Fruit fly (Drosophila melanogaster) whole organism, embryonic: ENCODE data around the gene bsf.

Experiments
- Ada2b ChIP-seq: fragments of 200-800 bp; sonication (Bioruptor generic); IDR thresholded peaks from 2 replicates; pipeline ENCODE4 v1.3.6; 2022; ENCODE audit warnings: missing biosample characterization, missing genetic modification characterization
- Adf1 ChIP-seq: fragments of 200-800 bp; sonication (Bioruptor generic); IDR thresholded peaks from 2 replicates; pipeline ENCODE4 v1.3.6; 2022; ENCODE audit warnings: missing biosample characterization, missing genetic modification characterization
- Atf-2 ChIP-seq: fragments of 200-800 bp; sonication (Bioruptor generic); optimal IDR thresholded peaks from 2 replicates; lab custom pipeline; 2016; ENCODE audit warnings: missing biosample characterization, missing genetic modification characterization
- CG10267 ChIP-seq: fragments of 200-800 bp; sonication (Bioruptor generic); optimal IDR thresholded peaks from 2 replicates; lab custom pipeline; 2018; ENCODE audit warnings: missing biosample characterization, mild to moderate bottlenecking, missing genetic modification characterization, moderate library complexity
- CG10274 ChIP-seq: fragments of 200-800 bp; sonication (Bioruptor generic); optimal IDR thresholded peaks from 3 replicates; lab custom pipeline; 2017; ENCODE audit warnings: missing biosample characterization, mild to moderate bottlenecking, missing genetic modification characterization
- CG11093 ChIP-seq: fragments of 200-800 bp; sonication (Bioruptor generic); IDR thresholded peaks from 3 replicates; pipeline ENCODE4 v1.3.6; 2022; ENCODE audit warnings: missing biosample characterization, missing genetic modification characterization
- CG11247 ChIP-seq: fragments of 200-800 bp; sonication (Bioruptor generic); IDR thresholded peaks from 2 replicates; pipeline ENCODE4 v1.3.6; 2022; ENCODE audit warnings: missing biosample characterization, missing genetic modification characterization
- CG12219 ChIP-seq: fragments of 200-800 bp; sonication (Bioruptor generic); optimal IDR thresholded peaks from 3 replicates; lab custom pipeline; 2018; ENCODE audit warnings: missing biosample characterization, mild to moderate bottlenecking, missing genetic modification characterization
- CG12744 ChIP-seq: fragments of 200-800 bp; sonication (Bioruptor generic); optimal IDR thresholded peaks from 2 replicates; lab custom pipeline; 2016; ENCODE audit warnings: missing biosample characterization, missing genetic modification characterization
- CG13123 ChIP-seq: fragments of 200-800 bp; sonication (Bioruptor generic); optimal IDR thresholded peaks from 2 replicates; lab custom pipeline; 2016; ENCODE audit warnings: missing biosample characterization, missing genetic modification characterization
- CG15514 ChIP-seq: fragments of 200-800 bp; sonication (Bioruptor generic); optimal IDR thresholded peaks from 3 replicates; lab custom pipeline; 2017; ENCODE audit warnings: missing biosample characterization, missing genetic modification characterization, mild to moderate bottlenecking, moderate library complexity, missing genetic modification reagents
- CG1832 ChIP-seq: fragments of 200-800 bp; sonication (Bioruptor generic); optimal IDR thresholded peaks from 2 replicates; lab custom pipeline; 2017; ENCODE audit warnings: missing biosample characterization, mild to moderate bottlenecking, missing genetic modification characterization, inconsistent platforms
- CG4404 ChIP-seq: fragments of 200-800 bp; sonication (Bioruptor generic); IDR thresholded peaks from 2 replicates; pipeline ENCODE4 v1.3.6; 2022; ENCODE audit warnings: missing biosample characterization, missing genetic modification characterization
- CG6689 ChIP-seq: fragments of 200-800 bp; sonication (Bioruptor generic); IDR thresholded peaks from 2 replicates; pipeline ENCODE4 v1.3.6; 2022; ENCODE audit warnings: missing biosample characterization, missing genetic modification characterization
- CG7372 ChIP-seq: fragments of 200-800 bp; sonication (Bioruptor generic); IDR thresholded peaks from 2 replicates; pipeline ENCODE4 v1.3.6; 2022; ENCODE audit warnings: missing biosample characterization, missing genetic modification characterization
- CG9215 ChIP-seq: fragments of 200-800 bp; sonication (Bioruptor generic); IDR thresholded peaks from 2 replicates; pipeline ENCODE4 v1.3.6; 2022; ENCODE audit warnings: missing biosample characterization, missing genetic modification characterization
- Dek ChIP-seq: fragments of 200-800 bp; sonication (Bioruptor generic); optimal IDR thresholded peaks from 3 replicates; lab custom pipeline; 2019; ENCODE audit warnings: missing biosample characterization, mild to moderate bottlenecking, missing genetic modification characterization, moderate library complexity
- Drgx ChIP-seq: fragments of 200-800 bp; sonication (Bioruptor generic); IDR thresholded peaks from 2 replicates; pipeline ENCODE4 v1.3.6; 2022; ENCODE audit warnings: missing biosample characterization, missing genetic modification characterization
- Elba2 ChIP-seq: fragments of 200-800 bp; sonication (Bioruptor generic); optimal IDR thresholded peaks from 3 replicates; lab custom pipeline; 2016; ENCODE audit warnings: missing biosample characterization, missing genetic modification characterization
- Ets65A ChIP-seq: fragments of 200-800 bp; sonication (Bioruptor generic); peaks from one replicate; lab custom pipeline; 2016; ENCODE audit warnings: missing biosample characterization, missing genetic modification characterization
- Hmr ChIP-seq: fragments of 200-800 bp; sonication (Bioruptor generic); optimal IDR thresholded peaks from 3 replicates; lab custom pipeline; 2017; ENCODE audit warnings: mild to moderate bottlenecking, missing biosample characterization, missing genetic modification reagents, missing genetic modification characterization
- Hsf ChIP-seq: fragments of 200-800 bp; sonication (Bioruptor generic); optimal IDR thresholded peaks from 3 replicates; lab custom pipeline; 2016; ENCODE audit warnings: missing biosample characterization, missing genetic modification characterization
- Max ChIP-seq: fragments of 200-800 bp; sonication (Bioruptor generic); optimal IDR thresholded peaks from 2 replicates; lab custom pipeline; 2016; ENCODE audit warnings: missing biosample characterization, mild to moderate bottlenecking, missing genetic modification characterization
- NK7.1 ChIP-seq: fragments of 200-800 bp; sonication (Bioruptor generic); optimal IDR thresholded peaks from 3 replicates; lab custom pipeline; 2016; ENCODE audit warnings: missing biosample characterization, missing genetic modification characterization
- Nf-YC ChIP-seq: fragments of 200-800 bp; optimal IDR thresholded peaks from 3 replicates; lab custom pipeline; 2019; ENCODE audit warnings: missing biosample characterization, mild to moderate bottlenecking, missing genetic modification characterization, moderate library complexity
- Oaz ChIP-seq: fragments of 200-800 bp; sonication (Bioruptor generic); IDR thresholded peaks from 2 replicates; pipeline ENCODE4 v1.3.6; 2022; ENCODE audit warnings: missing biosample characterization, missing genetic modification characterization
- PHDP ChIP-seq: fragments of 200-800 bp; sonication (Bioruptor generic); optimal IDR thresholded peaks from 3 replicates; lab custom pipeline; 2018; ENCODE audit warnings: missing biosample characterization, mild to moderate bottlenecking, missing genetic modification characterization, moderate library complexity
- Rx ChIP-seq: fragments of 200-800 bp; sonication (Bioruptor generic); IDR thresholded peaks from 2 replicates; pipeline ENCODE4 v1.3.6; 2022; ENCODE audit warnings: missing biosample characterization, missing genetic modification characterization
- Taf1 ChIP-seq: fragments of 200-800 bp; sonication (Bioruptor generic); IDR thresholded peaks from 2 replicates; pipeline ENCODE4 v1.3.6; 2022; ENCODE audit warnings: missing biosample characterization, missing genetic modification characterization
- ab ChIP-seq: fragments of 200-800 bp; sonication (Bioruptor generic); optimal IDR thresholded peaks from 2 replicates; lab custom pipeline; 2016; ENCODE audit warnings: missing biosample characterization, missing genetic modification characterization
- ara ChIP-seq: fragments of 200-800 bp; sonication (Bioruptor generic); IDR thresholded peaks from 2 replicates; pipeline ENCODE4 v1.3.6; 2022; ENCODE audit warnings: missing biosample characterization, missing genetic modification characterization
- ash1 ChIP-seq: fragments of 200-800 bp; sonication (Bioruptor generic); optimal IDR thresholded peaks from 2 replicates; lab custom pipeline; 2018; ENCODE audit warnings: missing biosample characterization, mild to moderate bottlenecking, missing genetic modification characterization
- bsh ChIP-seq, 2 experiments: fragments of 200-800 bp; sonication (Bioruptor generic); optimal IDR thresholded peaks; 2 replicates each; lab custom pipeline; 2017 to 2018; ENCODE audit warnings: mild to moderate bottlenecking in 2 of 2, missing biosample characterization in 2 of 2, missing genetic modification characterization in 2 of 2, moderate library complexity in 1 of 2
- ci ChIP-seq: fragments of 200-800 bp; sonication (Bioruptor generic); IDR thresholded peaks from 3 replicates; pipeline ENCODE4 v1.3.6; 2022; ENCODE audit warnings: missing biosample characterization, missing genetic modification characterization
- corto ChIP-seq: fragments of 200-800 bp; sonication (Bioruptor generic); optimal IDR thresholded peaks from 2 replicates; lab custom pipeline; 2016; ENCODE audit warnings: missing biosample characterization, mild to moderate bottlenecking, missing genetic modification characterization, moderate library complexity
- croc ChIP-seq: fragments of 200-800 bp; sonication (Bioruptor generic); conservative IDR thresholded peaks from 3 replicates; pipeline ENCODE4 v1.3.6; 2022; ENCODE audit warnings: missing biosample characterization, missing genetic modification characterization
- dmrt11E ChIP-seq: fragments of 200-800 bp; sonication (Bioruptor generic); optimal IDR thresholded peaks from 3 replicates; lab custom pipeline; 2018; ENCODE audit warnings: missing biosample characterization, mild to moderate bottlenecking, missing genetic modification characterization, moderate library complexity
- ftz-f1 ChIP-seq: fragments of 200-800 bp; sonication (Bioruptor generic); optimal IDR thresholded peaks from 2 replicates; lab custom pipeline; 2016; ENCODE audit warnings: missing biosample characterization, missing genetic modification characterization
- hth ChIP-seq: fragments of >200 bp; optimal IDR thresholded peaks from 2 replicates; lab custom pipeline; 2017; ENCODE audit warnings: inconsistent platforms
- kay ChIP-seq: fragments of 200-800 bp; sonication (Bioruptor generic); optimal IDR thresholded peaks from 2 replicates; lab custom pipeline; 2016; ENCODE audit warnings: missing biosample characterization, missing genetic modification characterization
- luna ChIP-seq: fragments of 200-800 bp; sonication (Bioruptor generic); optimal IDR thresholded peaks from 2 replicates; lab custom pipeline; 2016; ENCODE audit warnings: missing biosample characterization, missing genetic modification characterization
- nerfin-1 ChIP-seq: fragments of 200-800 bp; sonication (Bioruptor generic); optimal IDR thresholded peaks from 3 replicates; lab custom pipeline; 2019; ENCODE audit warnings: missing biosample characterization, mild to moderate bottlenecking, missing genetic modification characterization, moderate library complexity
- nom ChIP-seq: fragments of 200-800 bp; sonication (Bioruptor generic); optimal IDR thresholded peaks from 2 replicates; lab custom pipeline; 2017; ENCODE audit warnings: missing biosample characterization, missing genetic modification characterization, mild to moderate bottlenecking, moderate library complexity, missing genetic modification reagents
- p53 ChIP-seq: fragments of 200-800 bp; sonication (Bioruptor generic); optimal IDR thresholded peaks from 2 replicates; lab custom pipeline; 2016; ENCODE audit warnings: missing biosample characterization, missing genetic modification characterization
- pfk ChIP-seq: fragments of 200-800 bp; sonication (Bioruptor generic); optimal IDR thresholded peaks from 2 replicates; lab custom pipeline; 2018; ENCODE audit warnings: missing biosample characterization, mild to moderate bottlenecking, missing genetic modification characterization, moderate library complexity
- sug ChIP-seq: fragments of 200-800 bp; optimal IDR thresholded peaks from 2 replicates; lab custom pipeline; 2019; ENCODE audit warnings: missing biosample characterization, mild to moderate bottlenecking, missing genetic modification characterization, moderate library complexity

bsf gene

DNA sequence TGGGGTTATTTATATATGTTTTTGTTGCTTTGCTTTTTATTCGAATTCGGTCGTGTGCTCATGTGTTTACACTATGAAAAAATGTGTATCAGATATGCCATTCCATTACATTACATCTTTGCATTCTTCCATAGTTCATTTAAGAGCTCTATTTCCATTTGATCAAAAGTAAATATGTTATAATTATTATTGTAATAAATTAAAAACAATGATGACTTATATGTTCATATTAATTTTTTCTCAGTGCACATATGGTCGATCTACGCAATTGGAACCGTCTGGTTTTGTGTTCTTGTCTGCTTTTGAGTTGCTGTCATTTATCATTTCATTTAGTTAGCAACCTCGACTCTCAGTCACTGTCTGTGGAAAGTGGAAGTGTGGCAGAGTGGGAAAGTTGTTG lies 23.1 kb upstream of the bsf start (continued):
- TF ChIP-seq Hsf (GFP tag; lab: Kevin White, UChicago), result peak; percentile 12
- TF ChIP-seq CG6689 (GFP tag; lab: Robert Waterston, UW), result peak; percentile 91
- no peak for TF ChIP-seq CG15514
- TF ChIP-seq hth (lab: Kevin White, UChicago), result no peak
- peak; percentile 87 for TF ChIP-seq CG11247
- peak; percentile 96 for TF ChIP-seq ci (GFP tag; lab: Robert Waterston, UW)
- no peak; the same call in 1 of the 2 replicates for TF ChIP-seq Rx (GFP tag; lab: Robert Waterston, UW)
- peak; percentile 80 for TF ChIP-seq kay
- TF ChIP-seq CG11093 (GFP tag; lab: Robert Waterston, UW), result peak; percentile 87
- TF ChIP-seq CG9215 (GFP tag; lab: Robert Waterston, UW), result peak; percentile 76
- no peak; the same call in 1 of the 2 replicates for TF ChIP-seq Oaz (GFP tag; lab: Robert Waterston, UW)

DNA sequence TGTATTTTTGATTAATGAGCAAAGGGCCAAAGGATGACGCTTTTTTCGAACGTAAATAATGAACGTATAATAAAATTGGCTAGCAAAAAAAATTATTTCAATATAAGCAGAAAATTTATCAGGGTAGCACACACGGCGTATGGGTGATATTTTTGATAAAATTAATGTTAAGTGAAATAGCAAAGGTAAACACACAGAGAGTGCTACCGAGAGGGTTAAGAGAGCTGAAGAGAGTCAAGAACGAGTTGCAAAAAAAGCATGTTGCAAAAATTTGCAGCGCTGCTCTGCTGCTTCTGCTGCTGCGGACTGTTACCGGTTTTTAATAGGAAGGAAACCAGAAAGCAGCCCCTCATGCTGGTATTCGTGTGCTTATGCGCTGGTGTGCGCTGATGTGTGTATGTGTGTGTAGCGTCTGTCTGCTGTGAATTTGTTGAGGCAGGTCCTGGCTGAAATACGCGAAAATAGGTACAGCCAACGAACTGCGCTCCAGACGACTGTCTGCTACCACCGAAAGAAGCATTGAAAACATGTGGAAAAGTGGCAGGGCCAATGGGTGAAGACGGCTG lies 15.2 kb upstream of the bsf start:
- peak; percentile 15 for TF ChIP-seq nom (GFP tag; lab: Kevin White, UChicago)
- TF ChIP-seq dmrt11E (tag; lab: Kevin White, UChicago), result no peak

DNA sequence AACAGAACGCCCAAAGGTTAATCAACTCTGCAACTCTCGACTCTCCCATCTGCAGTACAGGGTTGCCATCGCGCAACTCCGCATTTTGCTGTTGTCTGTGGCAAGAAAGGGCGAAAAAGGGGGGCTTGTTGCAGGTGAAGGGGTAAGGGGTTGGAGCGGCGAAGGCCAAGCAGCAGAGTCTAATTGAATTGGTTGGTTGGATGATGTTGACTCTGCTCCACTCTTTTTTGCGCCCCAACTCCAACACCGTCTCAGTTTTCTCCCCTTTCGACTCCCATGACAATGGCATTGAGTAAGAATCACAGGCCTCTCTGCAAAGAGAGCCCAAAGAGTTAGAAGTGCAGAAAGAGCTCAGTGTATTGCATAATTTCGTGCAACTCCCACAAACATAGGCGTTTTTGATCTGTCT lies 14.2 kb upstream of the bsf start:
- TF ChIP-seq bsh (GFP tag; optimal IDR thresholded peaks at IDR 0.05; lab: Kevin White, UChicago) (peak in 1 of 2 experiments; percentile 29), corto (GFP tag; lab: Kevin White, UChicago) (peak; percentile 18), NK7.1 (no peak), Ets65A (peak; percentile 51), Drgx (peak; percentile 71)

DNA sequence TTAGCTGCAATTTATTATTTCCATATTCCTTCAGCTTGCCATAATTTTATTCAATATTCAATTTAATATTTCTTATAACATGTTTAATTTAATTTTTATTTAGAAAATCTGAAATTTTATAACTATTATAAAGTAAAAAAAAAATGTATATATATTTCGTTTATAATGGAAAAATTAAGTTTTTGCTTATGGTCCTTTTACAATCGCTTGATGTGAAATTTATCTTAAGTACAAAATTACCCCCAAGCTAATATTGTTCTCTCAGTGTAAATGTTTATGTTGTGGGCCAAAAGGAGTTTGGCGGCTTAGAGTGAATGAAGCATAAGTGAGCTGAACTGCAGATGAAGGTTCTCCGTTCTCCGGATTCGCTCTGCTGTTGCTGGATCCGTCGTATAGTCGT lies 13.6 kb upstream of the bsf start:
- no peak for TF ChIP-seq Nf-YC
- TF ChIP-seq croc (GFP tag; lab: Robert Waterston, UW), result no peak
- TF ChIP-seq nerfin-1 (tag; lab: Kevin White, UChicago), result no peak
- TF ChIP-seq Dek (tag; lab: Kevin White, UChicago), result no peak
- no peak for TF ChIP-seq CG12219
- TF ChIP-seq Max (GFP tag; lab: Kevin White, UChicago), result no peak
- TF ChIP-seq CG10274, result no peak
- TF ChIP-seq sug (tag; lab: Kevin White, UChicago), result no peak
- no peak for TF ChIP-seq CG13123 (GFP tag; lab: Kevin White, UChicago)
- no peak for TF ChIP-seq CG7372 (GFP tag; lab: Robert Waterston, UW)
- TF ChIP-seq Drgx, result no peak
- no peak for TF ChIP-seq PHDP (tag; lab: Kevin White, UChicago)
- TF ChIP-seq pfk (GFP tag; lab: Kevin White, UChicago), result no peak
- no peak for TF ChIP-seq ara
- TF ChIP-seq CG12744 (GFP tag; lab: Kevin White, UChicago), result no peak
- TF ChIP-seq Adf1 (GFP tag; lab: Robert Waterston, UW), result no peak
- no peak for TF ChIP-seq CG10267 (tag; lab: Kevin White, UChicago)

DNA sequence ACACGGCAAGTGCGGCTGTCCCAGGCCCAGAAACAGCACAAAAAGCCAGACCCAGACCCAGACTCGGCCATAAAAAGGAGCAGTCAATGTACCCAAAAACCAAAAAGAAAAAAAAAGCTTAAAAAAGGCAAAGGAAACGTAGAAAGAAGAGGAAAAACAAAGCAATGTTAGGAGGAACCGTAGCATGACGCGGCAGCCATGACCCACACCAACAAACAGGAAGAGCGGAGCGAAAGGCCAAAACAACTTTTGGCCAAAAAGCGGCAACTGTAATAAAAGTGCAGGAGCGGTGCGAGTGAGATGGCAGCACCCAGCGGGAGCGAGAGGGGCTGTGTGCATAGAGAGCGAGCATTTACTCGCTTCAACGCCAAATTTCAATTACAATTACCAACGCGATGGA lies 13.1 kb upstream of the bsf start:
- no peak for TF ChIP-seq ab (GFP tag; lab: Kevin White, UChicago)
- no peak for TF ChIP-seq Taf1
- TF ChIP-seq Atf-2 (GFP tag; lab: Kevin White, UChicago), result no peak
- no peak for TF ChIP-seq p53 (GFP tag; lab: Kevin White, UChicago)
- peak; percentile 20 for TF ChIP-seq CG1832 (GFP tag; lab: Kevin White, UChicago)
- no peak for TF ChIP-seq luna (GFP tag; lab: Kevin White, UChicago)
- TF ChIP-seq ftz-f1 (GFP tag; lab: Kevin White, UChicago), result no peak
- TF ChIP-seq Ada2b (GFP tag; lab: Robert Waterston, UW), result no peak
- TF ChIP-seq CG4404 (GFP tag; lab: Robert Waterston, UW), result no peak
- peak; percentile 32 for TF ChIP-seq nom (GFP tag; lab: Kevin White, UChicago)
- TF ChIP-seq Elba2 (GFP tag; lab: Kevin White, UChicago), result no peak
- no peak for TF ChIP-seq Hmr
- TF ChIP-seq Drgx, result 0 out of 2 replicates have a peak, but pooled peaks have one; percentile 20
- no peak for TF ChIP-seq ash1 (GFP tag; lab: Kevin White, UChicago)
